Worm (Caenorhabditis elegans) whole organism, young adult: ENCODE measurements around the gene spp-21.

Source experiments
- D2030.7 ChIP-seq: fragments of 200-800 bp; sonication (Bioruptor generic); IDR thresholded peaks from 2 replicates; pipeline ENCODE4 v1.3.6; 2022; ENCODE audit warnings: missing genetic modification reagents, missing genetic modification characterization, missing compliant biosample characterization
- F33H1.4 ChIP-seq: fragments of 200-800 bp; sonication (Bioruptor generic); IDR thresholded peaks from 2 replicates; pipeline ENCODE4 v1.3.6; 2022; ENCODE audit warnings: missing genetic modification reagents, missing genetic modification characterization, missing compliant biosample characterization
- attf-5 ChIP-seq: fragments of 200-800 bp; sonication (Bioruptor generic); optimal IDR thresholded peaks from 2 replicates; lab custom pipeline; 2018; ENCODE audit warnings: mild to moderate bottlenecking, missing genetic modification characterization, missing compliant biosample characterization
- ceh-40 ChIP-seq: fragments of 200-800 bp; sonication (Bioruptor generic); IDR thresholded peaks from 2 replicates; pipeline ENCODE4 v1.3.6; 2022; ENCODE audit warnings: missing genetic modification characterization, missing compliant biosample characterization
- egrh-3 ChIP-seq: fragments of 200-800 bp; sonication (Bioruptor generic); IDR thresholded peaks from 2 replicates; pipeline ENCODE4 v1.3.6; 2022; ENCODE audit warnings: missing genetic modification reagents, missing genetic modification characterization, missing compliant biosample characterization
- ets-4 ChIP-seq: fragments of 200-800 bp; sonication (Bioruptor generic); optimal IDR thresholded peaks from 2 replicates; lab custom pipeline; 2018; ENCODE audit warnings: mild to moderate bottlenecking, missing genetic modification characterization, missing compliant biosample characterization
- nfya-1 ChIP-seq: sonication (generic microtip); optimal IDR thresholded peaks from 2 replicates; lab custom pipeline; 2017; ENCODE audit warnings: antibody characterized with exemption, missing compliant biosample characterization, missing genetic modification characterization, borderline replicate concordance; ENCODE audit not compliant: insufficient read depth
- nfyb-1 ChIP-seq: fragments of 200-800 bp; sonication (Bioruptor generic); IDR thresholded peaks from 2 replicates; pipeline ENCODE4 v1.3.6; 2022; ENCODE audit warnings: missing genetic modification reagents, missing genetic modification characterization, missing compliant biosample characterization
- pha-4 ChIP-seq: fragments of 150-350 bp; sonication (generic microtip); optimal IDR thresholded peaks from 2 replicates; lab custom pipeline; 2014; ENCODE audit warnings: missing biosample characterization, missing genetic modification reagents, missing genetic modification characterization
- snpc-4 ChIP-seq, 5 experiments: fragments of 150-350 bp in 1 of 5; sonication (generic microtip) in 4 of 5; optimal IDR thresholded peaks; 2 replicates each; lab custom pipeline; 2014 to 2018; ENCODE audit warnings: missing genetic modification characterization in 5 of 5, missing biosample characterization in 3 of 5, antibody characterized with exemption in 2 of 5, mild to moderate bottlenecking in 2 of 5, missing compliant biosample characterization in 2 of 5, missing genotype in 2 of 5, moderate library complexity in 2 of 5, missing genetic modification reagents in 1 of 5
- unc-62 ChIP-seq: fragments of 150-350 bp; optimal IDR thresholded peaks from 2 replicates; lab custom pipeline; 2014; ENCODE audit warnings: missing biosample characterization, missing genetic modification reagents, missing genetic modification characterization

DNA sequence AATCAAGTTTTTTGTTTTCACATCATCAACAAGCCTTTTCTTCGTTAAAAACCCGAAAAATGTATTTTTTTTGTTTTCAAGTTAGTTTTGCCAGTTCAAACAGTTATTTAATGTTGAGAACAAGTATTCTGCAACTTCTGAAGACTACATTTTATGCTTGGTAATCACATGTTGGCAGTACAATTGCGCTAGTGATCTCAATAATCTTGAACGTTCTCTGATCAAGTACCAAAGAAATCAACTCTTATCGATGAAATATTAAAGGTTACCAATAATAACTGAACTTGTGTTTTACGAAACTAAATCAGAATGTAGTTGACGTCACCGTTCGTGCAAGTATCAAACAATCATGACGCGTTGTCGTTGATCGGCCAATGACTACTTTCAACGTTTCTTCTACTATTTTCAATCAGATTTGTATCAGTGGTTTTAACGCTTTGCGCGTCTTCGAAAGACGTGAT is 43.6 kb downstream of the spp-21 start, which contains the start of gene C35C5.8:
- TF ChIP-seq ets-4 (GFP tag; lab: Kevin White, UChicago) (no peak), nfyb-1 (GFP tag; lab: Robert Waterston, UW) (no peak), D2030.7 (GFP tag; lab: Robert Waterston, UW) (no peak), ceh-40 (GFP tag; lab: Robert Waterston, UW) (no peak), pha-4 (tag; lab: Kevin White, UChicago) (no peak), F33H1.4 (no peak), snpc-4 (GFP tag; optimal IDR thresholded peaks at IDR 0.05; lab: Kevin White, UChicago) (no peak), snpc-4 (tag; optimal IDR thresholded peaks at IDR 0.05; lab: Kevin White, UChicago) (no peak), nfya-1 (tag; lab: Kevin White, UChicago) (no peak), egrh-3 (GFP tag; lab: Robert Waterston, UW) (no peak), attf-5 (GFP tag; lab: Kevin White, UChicago) (no peak), unc-62 (GFP tag; lab: Kevin White, UChicago) (no peak)
